Worm (Caenorhabditis elegans): ENCODE results near the gene srbc-75.

Gene srbc-75

ce11 chrV:15274757-15275156 is 21.1 kb downstream of the srbc-75 start, which contains the start of gene srw-16:
TSS of gene srw-16 (minus strand) at chrV:15274857.
- no peak for TF ChIP-seq pqm-1 (tag; optimal IDR thresholded peaks at IDR 0.05)
- TF ChIP-seq unc-42 (tag; optimal IDR thresholded peaks at IDR 0.05), result no peak

- TF ChIP-seq pat-9 (tag; optimal IDR thresholded peaks at IDR 0.05) (no peak), pax-1 (tag; optimal IDR thresholded peaks at IDR 0.05) (no peak), hlh-8 (tag; optimal IDR thresholded peaks at IDR 0.05) (no peak), hlh-13 (GFP tag; optimal IDR thresholded peaks at IDR 0.05) (no peak), C08G9.2 (tag; optimal IDR thresholded peaks at IDR 0.05) (no peak), sox-2 (GFP tag; IDR thresholded peaks at IDR 0.05) (no peak), ceh-30 (tag; optimal IDR thresholded peaks at IDR 0.05) (no peak), fkh-6 (tag; optimal IDR thresholded peaks at IDR 0.05) (no peak), F13H6.1 (tag; optimal IDR thresholded peaks at IDR 0.05) (no peak)
Measured at ce11 chrV:15276915-15277314, 23.3 kb downstream of the srbc-75 start, which contains the start of gene srw-17. TSS of gene srw-17 (minus strand) at chrV:15277015.

ce11 chrV:15281279-15281949 is 27.8 kb downstream of the srbc-75 start, which contains the start of the genes srw-19 and srx-51:
TSS of gene srw-19 (minus strand) at chrV:15281379.
TSS of gene srx-51 (plus strand) at chrV:15281899.
- no peak for TF ChIP-seq T23F11.4 (GFP tag; optimal IDR thresholded peaks at IDR 0.05)
- TF ChIP-seq ttx-3 (tag; optimal IDR thresholded peaks at IDR 0.05), result no peak
- no peak for TF ChIP-seq ceh-34 (tag; optimal IDR thresholded peaks at IDR 0.05)
- no peak for TF ChIP-seq hlh-13 (GFP tag; optimal IDR thresholded peaks at IDR 0.05)
- TF ChIP-seq fkh-10 (GFP tag; optimal IDR thresholded peaks at IDR 0.05), result no peak
- no peak for TF ChIP-seq elt-4 (tag; optimal IDR thresholded peaks at IDR 0.05)
- no peak for TF ChIP-seq eyg-1 (tag; optimal IDR thresholded peaks at IDR 0.05)
- TF ChIP-seq unc-3 (GFP tag; conservative IDR thresholded peaks at IDR 0.05), result no peak
- TF ChIP-seq unc-3 (tag; optimal IDR thresholded peaks at IDR 0.05), result no peak
- TF ChIP-seq sox-4 (tag; optimal IDR thresholded peaks at IDR 0.05), result no peak
- no peak for TF ChIP-seq hlh-8 (tag; optimal IDR thresholded peaks at IDR 0.05)
- TF ChIP-seq madf-2 (tag; optimal IDR thresholded peaks at IDR 0.05), result no peak

- TF ChIP-seq elt-2 (tag; optimal IDR thresholded peaks at IDR 0.05) (peak; percentile 57), rnt-1 (tag; optimal IDR thresholded peaks at IDR 0.05) (no peak)
Measured at ce11 chrV:15285984-15286383, 32.4 kb downstream of the srbc-75 start.

DNA sequence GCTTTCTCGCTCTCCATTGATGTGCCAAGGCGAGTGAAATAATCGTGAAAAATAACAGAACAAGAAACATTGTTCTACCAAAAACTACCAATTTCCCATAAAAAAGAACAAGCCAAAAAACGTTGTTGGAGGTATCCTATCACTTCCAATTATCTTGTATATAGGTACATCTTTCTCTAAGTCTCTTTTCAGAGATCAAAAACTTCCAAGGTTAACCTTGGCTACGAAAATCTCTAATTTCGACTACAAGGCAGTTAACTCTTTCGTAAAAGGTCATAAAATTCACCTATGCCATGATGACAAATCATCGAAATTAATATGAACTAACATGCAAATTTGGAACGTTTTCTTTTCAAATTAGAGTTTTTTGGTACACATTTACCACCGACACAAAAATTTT is 34.2 kb downstream of the srbc-75 start, which contains the start of gene cyp-34A1:
Gene cyp-34A1, minus strand, starts transcription at position 101 of the 400 bp plus-strand sequence.
- TF ChIP-seq tbx-2 (tag; optimal IDR thresholded peaks at IDR 0.05) (no peak), sox-2 (GFP tag; IDR thresholded peaks at IDR 0.05) (no peak), nhr-11 (tag; optimal IDR thresholded peaks at IDR 0.05) (no peak), hlh-8 (tag; optimal IDR thresholded peaks at IDR 0.05) (no peak), Y22D7AL.16 (tag; optimal IDR thresholded peaks at IDR 0.05) (no peak), F13H6.1 (tag; optimal IDR thresholded peaks at IDR 0.05) (no peak), ceh-24 (tag; optimal IDR thresholded peaks at IDR 0.05) (no peak), ceh-22 (tag; optimal IDR thresholded peaks at IDR 0.05) (no peak), K02D7.2 (tag; optimal IDR thresholded peaks at IDR 0.05) (no peak), elt-2 (tag; optimal IDR thresholded peaks at IDR 0.05) (no peak), ahr-1 (tag; optimal IDR thresholded peaks at IDR 0.05) (no peak), ttx-3 (tag; optimal IDR thresholded peaks at IDR 0.05) (no peak), fax-1 (tag; optimal IDR thresholded peaks at IDR 0.05) (no peak), sdc-2 (tag; optimal IDR thresholded peaks at IDR 0.05) (no peak), odd-2 (tag; optimal IDR thresholded peaks at IDR 0.05) (no peak), ceh-18 (tag; optimal IDR thresholded peaks at IDR 0.05) (no peak), ztf-16 (tag; optimal IDR thresholded peaks at IDR 0.05) (no peak), ceh-48 (tag; optimal IDR thresholded peaks at IDR 0.05) (no peak)
